Worm (Caenorhabditis elegans): ENCODE results near the gene wht-8.

The wht-8 gene

DNA sequence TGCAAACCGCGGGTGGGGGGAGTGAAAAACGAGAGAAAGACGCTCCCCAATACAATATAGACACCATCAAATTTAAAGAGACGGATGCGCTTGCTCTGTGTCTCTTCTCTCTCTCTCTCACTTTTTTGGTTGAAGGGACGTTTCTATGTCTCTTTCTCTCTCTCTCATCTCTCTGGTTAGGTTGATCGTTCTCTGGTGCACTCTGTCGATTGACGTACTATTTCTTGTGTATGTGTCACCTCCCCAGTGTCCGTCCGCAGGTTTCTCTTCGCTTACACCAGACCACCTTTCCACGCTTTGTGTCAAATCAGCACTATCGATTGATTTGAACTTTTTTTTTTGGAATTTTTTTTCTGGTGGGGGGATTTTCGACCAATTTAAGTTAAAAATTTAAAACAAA, 24.8 kb downstream of the wht-8 start (continued):
- TF ChIP-seq ceh-100 (GFP tag; IDR thresholded peaks at IDR 0.05) = no peak
- TF ChIP-seq ama-1 (optimal IDR thresholded peaks at IDR 0.05) = no peak
- TF ChIP-seq ama-1 (GFP tag; optimal IDR thresholded peaks at IDR 0.05) = no peak
- TF ChIP-seq ztf-26 (tag; optimal IDR thresholded peaks at IDR 0.05) = no peak
- TF ChIP-seq Y53G8AR.9 (GFP tag; conservative IDR thresholded peaks at IDR 0.05) = no peak
- TF ChIP-seq lsy-27 (tag; optimal IDR thresholded peaks at IDR 0.05; ENCODE audit: borderline replicate concordance, insufficient read depth) = no peak
- peak; percentile 45 for TF ChIP-seq unc-62 (GFP tag; optimal IDR thresholded peaks at IDR 0.05)
- TF ChIP-seq Y67H2A.10 (GFP tag; conservative IDR thresholded peaks at IDR 0.05) = no peak
- peak; percentile 45; the same call in 1 of the 2 replicates for TF ChIP-seq zfh-2 (GFP tag; conservative IDR thresholded peaks at IDR 0.05)
- no peak for TF ChIP-seq nhr-179 (tag; optimal IDR thresholded peaks at IDR 0.05)
- no peak for TF ChIP-seq attf-3 (GFP tag; conservative IDR thresholded peaks at IDR 0.05)

DNA sequence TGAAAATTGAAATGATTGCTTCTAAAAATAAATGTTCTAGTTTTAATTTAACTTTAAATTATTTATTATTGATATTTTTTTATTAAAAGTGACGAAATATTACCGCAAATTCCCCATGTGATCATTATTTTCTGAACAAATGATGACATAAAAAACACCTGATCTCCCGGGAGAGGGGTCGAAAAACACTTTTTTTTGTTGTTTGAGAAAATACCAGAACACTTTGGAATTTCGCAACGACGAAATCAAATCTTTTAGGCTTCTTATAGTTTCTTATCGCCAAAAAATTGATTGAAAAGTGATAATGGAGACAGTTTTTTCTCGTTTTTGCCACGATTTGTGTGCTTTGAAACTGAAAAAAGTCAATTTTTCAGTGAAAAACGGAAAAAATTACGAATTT, 25.7 kb downstream of the wht-8 start:
- TF ChIP-seq cebp-1 (GFP tag; IDR thresholded peaks at IDR 0.05) (peak; percentile 94), cebp-1 (tag; optimal IDR thresholded peaks at IDR 0.05) (peak; percentile 96), cebp-2 (GFP tag; IDR thresholded peaks at IDR 0.05) (no peak), hsf-1 (GFP tag; IDR thresholded peaks at IDR 0.05) (peak; percentile 53; the same call in 1 of the 2 replicates), attf-5 (GFP tag; optimal IDR thresholded peaks at IDR 0.05) (peak; percentile 25), D2030.7 (GFP tag; IDR thresholded peaks at IDR 0.05) (no peak), nhr-80 (tag; optimal IDR thresholded peaks at IDR 0.05) (peak; percentile 15), zfh-2 (GFP tag; conservative IDR thresholded peaks at IDR 0.05) (no peak)

DNA sequence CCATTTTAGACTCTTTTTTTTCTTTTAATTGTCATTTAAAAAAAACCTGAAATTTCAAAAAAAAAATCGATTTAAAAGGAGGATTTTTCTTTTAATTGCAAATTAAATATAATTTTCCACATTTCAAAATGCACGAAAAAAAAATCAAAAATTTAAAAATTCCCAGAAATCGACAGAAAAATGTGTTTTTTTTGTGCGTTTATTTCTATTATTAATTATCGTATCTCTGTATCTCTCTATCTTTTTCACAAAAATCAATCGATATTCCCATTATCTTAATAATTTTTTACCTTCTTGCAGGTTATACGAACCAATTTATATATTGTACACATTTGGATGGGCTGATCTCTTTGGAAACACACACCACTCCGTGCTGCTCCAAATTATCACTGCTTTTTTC, 26.2 kb downstream of the wht-8 start, which contains the start of gene rsks-1:
rsks-1 (plus strand) TSS at position 301 of the 400 bp plus-strand sequence.
- TF ChIP-seq nfya-1 (tag; optimal IDR thresholded peaks at IDR 0.05; ENCODE audit: borderline replicate concordance, insufficient read depth) = no peak
- TF ChIP-seq let-607 (tag; optimal IDR thresholded peaks at IDR 0.05) = no peak
- no peak for TF ChIP-seq nhr-120 (GFP tag; IDR thresholded peaks at IDR 0.05)
- TF ChIP-seq rec-8 (tag; optimal IDR thresholded peaks at IDR 0.05) = no peak
- no peak for TF ChIP-seq bed-2 (GFP tag; IDR thresholded peaks at IDR 0.05)
- no peak for TF ChIP-seq dpff-1 (tag; optimal IDR thresholded peaks at IDR 0.05)
- TF ChIP-seq him-1 (tag; optimal IDR thresholded peaks at IDR 0.05) = no peak

ce11 chrIII:11246588-11246987, 28.0 kb downstream of the wht-8 start:
- TF ChIP-seq ceh-79 (tag; optimal IDR thresholded peaks at IDR 0.05) = peak; percentile 26
- no peak for TF ChIP-seq ceh-91 (GFP tag; IDR thresholded peaks at IDR 0.05)
- TF ChIP-seq akir-1 (GFP tag; optimal IDR thresholded peaks at IDR 0.05) = no peak
- TF ChIP-seq ceh-58 (GFP tag; IDR thresholded peaks at IDR 0.05) = 0 out of 2 replicates have a peak, but pooled peaks have one; percentile 63
- 0 out of 2 replicates have a peak, but pooled peaks have one; percentile 22 for TF ChIP-seq ekl-4 (GFP tag; IDR thresholded peaks at IDR 0.05)
- TF ChIP-seq ccch-3 (GFP tag; optimal IDR thresholded peaks at IDR 0.05) = no peak
- TF ChIP-seq cebp-1 (GFP tag; IDR thresholded peaks at IDR 0.05) = no peak
- TF ChIP-seq cebp-1 (tag; optimal IDR thresholded peaks at IDR 0.05) = peak; percentile 38
- peak; percentile 86 for TF ChIP-seq B0336.3 (GFP tag; IDR thresholded peaks at IDR 0.05)
- no peak for TF ChIP-seq rpc-1 (optimal IDR thresholded peaks at IDR 0.05)
- TF ChIP-seq rpc-1 (tag; optimal IDR thresholded peaks at IDR 0.05) = no peak
- TF ChIP-seq pha-4 (tag; optimal IDR thresholded peaks at IDR 0.05) = no peak

Data from whole organism, young adult.